Worm (Caenorhabditis elegans): ENCODE data around the gene Y54E2A.9.

Y54E2A.9 gene

ce11 chrII:14792470-14792869 is 6.7 kb upstream of the Y54E2A.9 start:
- no peak for TF ChIP-seq lin-11 (tag; optimal IDR thresholded peaks at IDR 0.05)
- TF ChIP-seq unc-55 (GFP tag; optimal IDR thresholded peaks at IDR 0.05) = peak; percentile 84

DNA sequence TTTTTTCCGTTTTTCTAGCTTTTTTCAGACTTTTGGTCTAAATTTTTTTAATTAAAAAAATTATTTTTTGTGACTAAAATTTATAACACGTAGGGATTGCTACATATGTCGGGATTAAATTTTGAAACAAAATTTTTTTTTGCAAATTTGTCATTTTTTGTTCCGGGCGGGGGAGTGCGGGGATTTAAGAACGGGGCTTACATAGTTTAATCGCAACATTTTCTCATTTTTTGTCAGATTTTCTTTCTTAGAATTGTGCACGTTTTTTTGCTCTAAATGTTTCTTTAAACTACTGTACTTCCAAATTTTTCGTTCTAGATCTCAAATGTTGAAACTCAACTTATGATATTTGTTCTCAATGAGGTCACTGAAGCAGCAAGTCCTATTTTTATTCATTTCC is 4.9 kb upstream of the Y54E2A.9 start, which contains the start of gene Y54E2A.10:
TSS of gene Y54E2A.10 (plus strand) at position 301 of the 400 bp plus-strand sequence.
- TF ChIP-seq unc-55 (GFP tag; optimal IDR thresholded peaks at IDR 0.05) (peak; percentile 4), R02D3.7 (tag; optimal IDR thresholded peaks at IDR 0.05) (no peak), lsy-2 (tag; optimal IDR thresholded peaks at IDR 0.05) (no peak)

DNA sequence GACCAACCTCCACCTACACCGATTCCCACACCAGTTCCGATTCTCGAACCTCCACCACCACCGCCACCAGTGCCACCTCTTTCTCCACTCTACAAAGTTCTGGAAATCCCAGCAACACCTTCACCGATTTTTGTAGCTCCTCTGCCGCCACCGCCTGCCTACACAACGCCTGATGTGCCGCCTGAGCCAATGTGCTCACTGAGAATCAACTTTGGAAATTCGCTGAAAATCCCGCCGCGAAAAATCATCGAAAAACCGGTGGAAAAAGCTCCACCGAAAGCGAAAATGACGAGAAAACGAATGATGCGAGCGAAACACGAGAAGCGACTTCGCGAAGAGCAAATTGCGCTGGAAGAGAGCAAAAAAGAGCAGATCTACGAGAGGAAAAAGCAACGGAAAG is 6.0 kb downstream of the Y54E2A.9 start:
- no peak for TF ChIP-seq blmp-1 (tag; optimal IDR thresholded peaks at IDR 0.05; ENCODE audit: insufficient read depth)
- no peak for TF ChIP-seq C34F6.9 (tag; optimal IDR thresholded peaks at IDR 0.05)
- TF ChIP-seq zag-1 (tag; optimal IDR thresholded peaks at IDR 0.05) = no peak
- no peak for TF ChIP-seq unc-39 (tag; optimal IDR thresholded peaks at IDR 0.05)
- TF ChIP-seq lin-11 (tag; optimal IDR thresholded peaks at IDR 0.05) = no peak

- TF ChIP-seq nhr-11 (tag; optimal IDR thresholded peaks at IDR 0.05) (no peak), nhr-23 (tag; optimal IDR thresholded peaks at IDR 0.05) (no peak), unc-62 (GFP tag; optimal IDR thresholded peaks at IDR 0.05) (no peak), mbf-1 (tag; optimal IDR thresholded peaks at IDR 0.05) (no peak), mab-5 (tag; optimal IDR thresholded peaks at IDR 0.05) (no peak), lsy-2 (tag; optimal IDR thresholded peaks at IDR 0.05) (no peak), snpc-4 (tag; optimal IDR thresholded peaks at IDR 0.05) (no peak), nhr-77 (tag; optimal IDR thresholded peaks at IDR 0.05) (no peak), R02D3.7 (tag; optimal IDR thresholded peaks at IDR 0.05) (no peak), ztf-4 (tag; optimal IDR thresholded peaks at IDR 0.05) (no peak), ama-1 (optimal IDR thresholded peaks at IDR 0.05) (no peak), ceh-82 (tag; optimal IDR thresholded peaks at IDR 0.05) (no peak), nhr-25 (tag; optimal IDR thresholded peaks at IDR 0.05) (no peak), gmeb-1 (tag; optimal IDR thresholded peaks at IDR 0.05) (no peak), sma-9 (GFP tag; optimal IDR thresholded peaks at IDR 0.05) (no peak), sma-9 (tag; optimal IDR thresholded peaks at IDR 0.05) (no peak), elt-3 (tag; optimal IDR thresholded peaks at IDR 0.05) (no peak), peb-1 (tag; optimal IDR thresholded peaks at IDR 0.05) (no peak), ztf-1 (GFP tag; conservative IDR thresholded peaks at IDR 0.05) (no peak), nhr-237 (tag; optimal IDR thresholded peaks at IDR 0.05) (no peak)
These were observed 7.7 kb downstream of the Y54E2A.9 start, which contains the start of gene Y54E2A.8 for ce11 chrII:14778092-14778491. Gene Y54E2A.8, plus strand, starts transcription at chrII:14778345.

DNA sequence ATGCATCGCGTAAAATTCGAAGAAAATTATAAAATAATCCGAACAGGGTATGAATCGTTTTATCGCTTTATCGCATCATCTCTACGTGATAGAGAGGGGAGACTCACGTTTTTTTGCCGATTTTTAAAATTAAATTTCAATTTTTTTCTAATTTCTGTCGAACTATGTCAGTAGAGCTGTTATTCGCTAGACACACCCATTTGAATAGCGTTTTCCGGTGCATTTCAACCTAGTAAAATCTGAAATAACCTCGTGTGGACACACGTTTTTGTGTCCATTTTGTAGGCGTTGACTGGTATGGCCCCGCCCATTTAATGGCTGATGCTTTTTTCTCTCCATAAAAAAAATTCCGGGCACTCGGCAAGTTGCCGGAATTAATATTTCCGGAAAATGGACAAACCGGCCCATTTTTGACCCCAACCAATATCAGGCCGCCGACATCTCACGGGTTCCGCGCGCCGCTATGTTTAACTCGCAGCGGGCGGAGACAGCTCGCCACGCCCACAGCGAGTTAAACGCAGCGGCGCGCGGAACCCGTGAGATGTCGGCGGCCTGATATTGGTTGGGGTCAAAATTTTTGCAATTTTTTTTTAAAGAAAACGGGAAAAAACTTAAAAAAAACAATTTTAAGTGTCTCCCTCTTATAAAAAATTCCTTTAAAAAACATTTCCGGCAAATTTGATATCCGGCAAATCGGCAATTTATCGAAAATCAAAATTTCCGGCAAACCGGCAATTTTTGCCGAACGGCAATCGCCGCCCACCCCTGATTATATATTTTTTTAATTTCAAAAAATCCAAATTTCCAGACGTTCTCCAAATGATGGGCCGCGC is 12.6 kb downstream of the Y54E2A.9 start, which contains the start of gene Y54E2A.7:
TSS of gene Y54E2A.7 (minus strand) at position 51 of the 833 bp plus-strand sequence.
- no peak for TF ChIP-seq ceh-16 (tag; optimal IDR thresholded peaks at IDR 0.05)
- TF ChIP-seq skn-1 (tag; optimal IDR thresholded peaks at IDR 0.05) = no peak
- no peak for TF ChIP-seq Y55F3AM.14 (GFP tag; optimal IDR thresholded peaks at IDR 0.05)
- TF ChIP-seq nhr-237 (tag; optimal IDR thresholded peaks at IDR 0.05) = no peak
- no peak for TF ChIP-seq nhr-77 (tag; optimal IDR thresholded peaks at IDR 0.05)
- TF ChIP-seq gmeb-1 (tag; optimal IDR thresholded peaks at IDR 0.05) = no peak
- TF ChIP-seq nhr-6 (tag; optimal IDR thresholded peaks at IDR 0.05) = no peak
- no peak for TF ChIP-seq crh-2 (tag; optimal IDR thresholded peaks at IDR 0.05)
- TF ChIP-seq mab-5 (tag; optimal IDR thresholded peaks at IDR 0.05) = no peak
- no peak for TF ChIP-seq zag-1 (tag; optimal IDR thresholded peaks at IDR 0.05)
- TF ChIP-seq nhr-11 (tag; optimal IDR thresholded peaks at IDR 0.05) = no peak
- no peak for TF ChIP-seq ztf-11 (tag; optimal IDR thresholded peaks at IDR 0.05)
- no peak for TF ChIP-seq alr-1 (tag; optimal IDR thresholded peaks at IDR 0.05)
- no peak for TF ChIP-seq mdl-1 (tag; optimal IDR thresholded peaks at IDR 0.05)
- no peak for TF ChIP-seq nhr-25 (tag; optimal IDR thresholded peaks at IDR 0.05)
- no peak for TF ChIP-seq snpc-4 (tag; optimal IDR thresholded peaks at IDR 0.05)
- TF ChIP-seq nhr-21 (tag; optimal IDR thresholded peaks at IDR 0.05) = no peak
- TF ChIP-seq C34F6.9 (tag; optimal IDR thresholded peaks at IDR 0.05) = no peak
- TF ChIP-seq nhr-23 (tag; optimal IDR thresholded peaks at IDR 0.05) = no peak
- no peak for TF ChIP-seq sma-9 (GFP tag; optimal IDR thresholded peaks at IDR 0.05)
- TF ChIP-seq sma-9 (tag; optimal IDR thresholded peaks at IDR 0.05) = no peak

All from whole organism, L2 larva.